Worm (Caenorhabditis elegans) whole organism, L3 larva: ENCODE measurements around the gene timp-1.

Source experiments
- aly-2 ChIP-seq: fragments of 150-350 bp; optimal IDR thresholded peaks from 2 replicates; lab custom pipeline; 2014; ENCODE audit warnings: missing biosample characterization, missing genetic modification characterization
- ama-1 ChIP-seq: fragments of 150-350 bp; optimal IDR thresholded peaks from 2 replicates; lab custom pipeline; 2018
- elt-2 ChIP-seq: sonication (generic microtip); optimal IDR thresholded peaks from 2 replicates; lab custom pipeline; 2016; ENCODE audit warnings: missing genetic modification reagents, mild to moderate bottlenecking, missing genetic modification characterization, missing compliant biosample characterization
- elt-3 ChIP-seq, 3 experiments: fragments of 150-350 bp in 1 of 3; sonication (generic microtip) in 2 of 3; optimal IDR thresholded peaks; 2 replicates in 2 of 3; 4 replicates in 1 of 3; lab custom pipeline; 2014 to 2017; ENCODE audit warnings: missing biosample characterization in 3 of 3, missing genetic modification characterization in 3 of 3
- eor-1 ChIP-seq, 2 experiments: fragments of 150-350 bp; optimal IDR thresholded peaks; 2 replicates each; lab custom pipeline; 2014 to 2018; ENCODE audit warnings: missing biosample characterization in 2 of 2, missing genetic modification characterization in 2 of 2
- fos-1 ChIP-seq: fragments of 150-350 bp; optimal IDR thresholded peaks from 2 replicates; lab custom pipeline; 2014; ENCODE audit warnings: missing biosample characterization, missing genetic modification characterization
- hmg-11 ChIP-seq: sonication (generic microtip); optimal IDR thresholded peaks from 2 replicates; lab custom pipeline; 2016; ENCODE audit warnings: missing genetic modification characterization, missing compliant biosample characterization
- nhr-237 ChIP-seq: fragments of 150-350 bp; optimal IDR thresholded peaks from 2 replicates; lab custom pipeline; 2014; ENCODE audit warnings: missing biosample characterization, missing genetic modification characterization
- skn-1 ChIP-seq: fragments of 150-350 bp; optimal IDR thresholded peaks from 2 replicates; lab custom pipeline; 2014; ENCODE audit warnings: missing biosample characterization, missing genetic modification characterization
- tbx-2 ChIP-seq: sonication (generic microtip); optimal IDR thresholded peaks from 2 replicates; lab custom pipeline; 2016; ENCODE audit warnings: mild to moderate bottlenecking, missing genetic modification characterization, missing compliant biosample characterization
- unc-62 ChIP-seq: fragments of 150-350 bp; sonication (generic microtip); optimal IDR thresholded peaks from 4 replicates; lab custom pipeline; 2014; ENCODE audit warnings: missing biosample characterization, missing genetic modification reagents, missing genetic modification characterization
- ztf-4 ChIP-seq: fragments of 150-350 bp; optimal IDR thresholded peaks from 2 replicates; lab custom pipeline; 2014; ENCODE audit warnings: missing biosample characterization, missing genetic modification characterization

DNA sequence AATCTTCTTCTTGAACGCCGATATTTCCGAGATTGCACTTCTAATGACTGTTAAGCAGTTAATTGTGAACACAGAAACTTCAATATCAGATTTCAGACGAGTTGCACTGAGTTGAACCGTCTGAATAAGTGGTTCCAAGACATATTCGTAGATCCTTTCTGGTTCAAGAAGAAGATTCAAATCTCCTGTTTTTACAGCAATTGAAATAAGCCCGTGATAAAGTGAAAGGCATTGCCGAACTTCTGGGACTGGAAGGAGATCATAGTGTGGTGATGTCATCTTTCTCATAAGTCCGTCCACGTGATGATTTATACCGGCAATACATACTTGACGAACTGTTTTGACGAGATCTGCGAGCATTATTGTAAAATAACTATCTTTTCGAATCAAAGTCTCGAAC is 12.5 kb downstream of the timp-1 start:
- no peak for TF ChIP-seq nhr-237 (tag; lab: Kevin White, UChicago)
- TF ChIP-seq eor-1 (tag; optimal IDR thresholded peaks at IDR 0.05; lab: Kevin White, UChicago) = no peak
- no peak for TF ChIP-seq unc-62 (GFP tag; lab: Kevin White, UChicago)
- no peak for TF ChIP-seq elt-3 (tag; optimal IDR thresholded peaks at IDR 0.05; lab: Kevin White, UChicago)
- no peak for TF ChIP-seq ztf-4 (tag; lab: Kevin White, UChicago)
- TF ChIP-seq skn-1 = no peak
- no peak for TF ChIP-seq aly-2 (tag; lab: Kevin White, UChicago)
- no peak for TF ChIP-seq elt-2
- no peak for TF ChIP-seq hmg-11
- TF ChIP-seq tbx-2 (tag; lab: Kevin White, UChicago) = no peak
- no peak for TF ChIP-seq ama-1
- TF ChIP-seq fos-1 = no peak
